Worm (Caenorhabditis elegans) whole organism, L3 larva: ENCODE measurements around the gene C14F11.4.

Source experiments
- R02D3.7 ChIP-seq: fragments of 150-350 bp; optimal IDR thresholded peaks from 2 replicates; lab custom pipeline; 2014; ENCODE audit warnings: missing biosample characterization, missing genetic modification characterization
- ZK546.5 ChIP-seq: sonication (generic microtip); optimal IDR thresholded peaks from 2 replicates; lab custom pipeline; 2017; ENCODE audit warnings: missing biosample characterization, missing genetic modification characterization
- aly-2 ChIP-seq: fragments of 150-350 bp; optimal IDR thresholded peaks from 2 replicates; lab custom pipeline; 2014; ENCODE audit warnings: missing biosample characterization, missing genetic modification characterization
- ama-1 ChIP-seq: fragments of 150-350 bp; optimal IDR thresholded peaks from 2 replicates; lab custom pipeline; 2018
- ceh-16 ChIP-seq: sonication (generic microtip); optimal IDR thresholded peaks from 2 replicates; lab custom pipeline; 2017; ENCODE audit warnings: missing biosample characterization, missing genetic modification characterization
- ceh-28 ChIP-seq: fragments of 150-350 bp; optimal IDR thresholded peaks from 2 replicates; lab custom pipeline; 2014; ENCODE audit warnings: missing biosample characterization, missing genetic modification reagents, missing genetic modification characterization
- ceh-82 ChIP-seq: fragments of 150-350 bp; optimal IDR thresholded peaks from 2 replicates; lab custom pipeline; 2014; ENCODE audit warnings: missing biosample characterization, missing genetic modification characterization
- daf-12 ChIP-seq: fragments of 150-350 bp; optimal IDR thresholded peaks from 2 replicates; lab custom pipeline; 2014; ENCODE audit warnings: missing biosample characterization, missing genetic modification reagents, missing genetic modification characterization
- egl-27 ChIP-seq: sonication (generic microtip); optimal IDR thresholded peaks from 4 replicates; lab custom pipeline; 2017; ENCODE audit warnings: missing biosample characterization, missing genetic modification reagents, missing genetic modification characterization
- egl-5 ChIP-seq: fragments of 150-350 bp; optimal IDR thresholded peaks from 2 replicates; lab custom pipeline; 2017; ENCODE audit warnings: missing biosample characterization, missing genetic modification reagents, missing genetic modification characterization, inconsistent platforms
- elt-1 ChIP-seq: fragments of 150-350 bp; optimal IDR thresholded peaks from 2 replicates; lab custom pipeline; 2014; ENCODE audit warnings: missing biosample characterization, missing genetic modification characterization
- elt-2 ChIP-seq: sonication (generic microtip); optimal IDR thresholded peaks from 2 replicates; lab custom pipeline; 2016; ENCODE audit warnings: missing genetic modification reagents, mild to moderate bottlenecking, missing genetic modification characterization, missing compliant biosample characterization
- elt-3 ChIP-seq, 3 experiments: fragments of 150-350 bp in 1 of 3; sonication (generic microtip) in 2 of 3; optimal IDR thresholded peaks; 2 replicates in 2 of 3; 4 replicates in 1 of 3; lab custom pipeline; 2014 to 2017; ENCODE audit warnings: missing biosample characterization in 3 of 3, missing genetic modification characterization in 3 of 3
- eor-1 ChIP-seq, 2 experiments: fragments of 150-350 bp; optimal IDR thresholded peaks; 2 replicates each; lab custom pipeline; 2014 to 2018; ENCODE audit warnings: missing biosample characterization in 2 of 2, missing genetic modification characterization in 2 of 2
- fkh-10 ChIP-seq: sonication (generic microtip); optimal IDR thresholded peaks from 2 replicates; lab custom pipeline; 2017; ENCODE audit warnings: missing biosample characterization, missing genetic modification reagents, missing genetic modification characterization
- fkh-2 ChIP-seq: fragments of 150-350 bp; optimal IDR thresholded peaks from 2 replicates; lab custom pipeline; 2014; ENCODE audit warnings: missing biosample characterization, missing genetic modification reagents, missing genetic modification characterization
- fos-1 ChIP-seq: fragments of 150-350 bp; optimal IDR thresholded peaks from 2 replicates; lab custom pipeline; 2014; ENCODE audit warnings: missing biosample characterization, missing genetic modification characterization
- hmg-11 ChIP-seq: sonication (generic microtip); optimal IDR thresholded peaks from 2 replicates; lab custom pipeline; 2016; ENCODE audit warnings: missing genetic modification characterization, missing compliant biosample characterization
- jun-1 ChIP-seq: fragments of 150-350 bp; optimal IDR thresholded peaks from 2 replicates; lab custom pipeline; 2014; ENCODE audit warnings: missing biosample characterization, missing genetic modification reagents, missing genetic modification characterization
- lin-15B ChIP-seq: fragments of 150-350 bp; optimal IDR thresholded peaks from 2 replicates; lab custom pipeline; 2014; ENCODE audit warnings: missing biosample characterization, missing genetic modification characterization
- lsy-12 ChIP-seq: sonication (generic microtip); optimal IDR thresholded peaks from 2 replicates; lab custom pipeline; 2016; ENCODE audit warnings: mild to moderate bottlenecking, missing genetic modification characterization, missing compliant biosample characterization
- mdl-1 ChIP-seq: fragments of 150-350 bp; optimal IDR thresholded peaks from 2 replicates; lab custom pipeline; 2014; ENCODE audit warnings: missing biosample characterization, missing genetic modification characterization
- nfya-1 ChIP-seq: sonication (generic microtip); optimal IDR thresholded peaks from 2 replicates; lab custom pipeline; 2017; ENCODE audit warnings: missing genetic modification characterization, mild to moderate bottlenecking, missing compliant biosample characterization, antibody characterized with exemption, moderate library complexity; ENCODE audit not compliant: insufficient read depth
- nhr-11 ChIP-seq: fragments of 150-350 bp; optimal IDR thresholded peaks from 2 replicates; lab custom pipeline; 2014; ENCODE audit warnings: missing biosample characterization, missing genetic modification characterization
- nhr-12 ChIP-seq: fragments of 150-350 bp; optimal IDR thresholded peaks from 2 replicates; lab custom pipeline; 2014; ENCODE audit warnings: missing biosample characterization, missing genetic modification characterization
- nhr-237 ChIP-seq: fragments of 150-350 bp; optimal IDR thresholded peaks from 2 replicates; lab custom pipeline; 2014; ENCODE audit warnings: missing biosample characterization, missing genetic modification characterization
- nhr-25 ChIP-seq: sonication (generic microtip); optimal IDR thresholded peaks from 2 replicates; lab custom pipeline; 2017; ENCODE audit warnings: missing biosample characterization, missing genetic modification characterization
- nhr-43 ChIP-seq: sonication (generic microtip); optimal IDR thresholded peaks from 2 replicates; lab custom pipeline; 2016; ENCODE audit warnings: mild to moderate bottlenecking, missing genetic modification characterization, missing compliant biosample characterization; ENCODE audit not compliant: poor library complexity, severe bottlenecking
- nhr-67 ChIP-seq: fragments of 150-350 bp; optimal IDR thresholded peaks from 2 replicates; lab custom pipeline; 2014; ENCODE audit warnings: missing biosample characterization, missing genetic modification characterization
- nhr-76 ChIP-seq: fragments of 150-350 bp; sonication (generic microtip); optimal IDR thresholded peaks from 5 replicates; lab custom pipeline; 2014; ENCODE audit warnings: missing biosample characterization, missing genetic modification characterization
- nhr-77 ChIP-seq: fragments of 150-350 bp; optimal IDR thresholded peaks from 2 replicates; lab custom pipeline; 2014; ENCODE audit warnings: missing biosample characterization, missing genetic modification characterization
- pha-4 ChIP-seq: fragments of 150-350 bp; optimal IDR thresholded peaks from 2 replicates; lab custom pipeline; 2014; ENCODE audit warnings: missing biosample characterization, missing genetic modification reagents, missing genetic modification characterization
- pqm-1 ChIP-seq: fragments of 150-350 bp; optimal IDR thresholded peaks from 2 replicates; lab custom pipeline; 2017; ENCODE audit warnings: missing biosample characterization, missing genetic modification characterization, inconsistent platforms
- sea-2 ChIP-seq: fragments of 150-350 bp; sonication (generic microtip); optimal IDR thresholded peaks from 4 replicates; lab custom pipeline; 2014; ENCODE audit warnings: missing biosample characterization, missing genetic modification reagents, missing genetic modification characterization
- tbx-2 ChIP-seq: sonication (generic microtip); optimal IDR thresholded peaks from 2 replicates; lab custom pipeline; 2016; ENCODE audit warnings: mild to moderate bottlenecking, missing genetic modification characterization, missing compliant biosample characterization
- unc-62 ChIP-seq: fragments of 150-350 bp; sonication (generic microtip); optimal IDR thresholded peaks from 4 replicates; lab custom pipeline; 2014; ENCODE audit warnings: missing biosample characterization, missing genetic modification reagents, missing genetic modification characterization
- zag-1 ChIP-seq: fragments of 150-350 bp; optimal IDR thresholded peaks from 2 replicates; lab custom pipeline; 2014; ENCODE audit warnings: missing biosample characterization, missing genetic modification characterization
- ztf-11 ChIP-seq: fragments of 150-350 bp; optimal IDR thresholded peaks from 2 replicates; lab custom pipeline; 2014; ENCODE audit warnings: missing biosample characterization, missing genetic modification characterization
- ztf-4 ChIP-seq: fragments of 150-350 bp; optimal IDR thresholded peaks from 2 replicates; lab custom pipeline; 2014; ENCODE audit warnings: missing biosample characterization, missing genetic modification characterization

C14F11.4 gene

ce11 chrX:6219892-6220291 lies 13.0 kb downstream of the C14F11.4 start (continued):
- peak; percentile 39 for TF ChIP-seq nfya-1 (tag; lab: Kevin White, UChicago)
- TF ChIP-seq elt-3 (tag; optimal IDR thresholded peaks at IDR 0.05; lab: Kevin White, UChicago), result no peak
- TF ChIP-seq eor-1 (tag; optimal IDR thresholded peaks at IDR 0.05; lab: Kevin White, UChicago), result no peak
- TF ChIP-seq unc-62 (GFP tag; lab: Kevin White, UChicago), result no peak
- peak; percentile 7 for TF ChIP-seq tbx-2 (tag; lab: Kevin White, UChicago)
- TF ChIP-seq fkh-10 (GFP tag; lab: Kevin White, UChicago), result no peak
- peak; percentile 34 for TF ChIP-seq nhr-43 (tag; lab: Kevin White, UChicago)

ce11 chrX:6216551-6216950 lies 16.3 kb downstream of the C14F11.4 start, which contains the start of gene lrch-1:
Gene lrch-1 (minus strand): TSS chrX:6216651.
- TF ChIP-seq ztf-11 (no peak), lin-15B (tag; lab: Kevin White, UChicago) (no peak), mdl-1 (no peak), pha-4 (no peak), tbx-2 (tag; lab: Kevin White, UChicago) (no peak), ztf-4 (no peak), lsy-12 (tag; lab: Kevin White, UChicago) (no peak), nhr-12 (tag; lab: Kevin White, UChicago) (no peak), fos-1 (no peak)

ce11 chrX:6211322-6211820 lies 21.5 kb downstream of the C14F11.4 start:
- TF ChIP-seq unc-62 (GFP tag; lab: Kevin White, UChicago) (no peak), sea-2 (GFP tag; lab: Kevin White, UChicago) (no peak), ceh-28 (tag; lab: Kevin White, UChicago) (no peak), R02D3.7 (tag; lab: Kevin White, UChicago) (no peak), fos-1 (no peak), nhr-25 (tag; lab: Kevin White, UChicago) (no peak), pha-4 (no peak), fkh-2 (tag; lab: Kevin White, UChicago) (no peak), nhr-12 (tag; lab: Kevin White, UChicago) (no peak), nhr-67 (tag; lab: Kevin White, UChicago) (no peak), ama-1 (lab: Kevin White, UChicago) (no peak), pqm-1 (tag; lab: Kevin White, UChicago) (no peak), hmg-11 (tag; lab: Kevin White, UChicago) (no peak), egl-27 (tag; lab: Kevin White, UChicago) (no peak), zag-1 (tag; lab: Kevin White, UChicago) (no peak), nhr-77 (tag; lab: Kevin White, UChicago) (no peak)

DNA sequence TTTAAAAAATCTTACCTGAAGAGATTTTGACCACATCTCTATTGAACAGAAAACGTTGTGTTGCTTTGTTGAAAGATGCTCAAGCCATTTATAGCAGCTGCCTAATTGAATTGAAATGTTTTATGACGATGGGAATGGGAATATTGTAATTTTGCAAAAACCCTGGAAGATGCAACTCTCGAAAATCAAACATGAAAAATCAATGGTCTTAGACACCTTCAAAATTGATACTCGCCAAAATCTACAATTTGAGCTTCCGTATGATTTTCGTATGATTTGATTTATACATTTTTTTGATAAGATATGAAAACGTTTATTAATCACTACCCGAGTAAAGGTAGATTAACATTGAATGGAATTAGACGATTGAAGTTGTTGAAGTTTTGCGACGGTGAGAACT lies 24.4 kb downstream of the C14F11.4 start, which contains the start of gene C14F11.7:
Gene C14F11.7 (minus strand): TSS at position 101 of the 400 bp plus-strand sequence.
- TF ChIP-seq mdl-1 (no peak), zag-1 (tag; lab: Kevin White, UChicago) (no peak), aly-2 (tag; lab: Kevin White, UChicago) (no peak), nhr-237 (tag; lab: Kevin White, UChicago) (no peak), lsy-12 (tag; lab: Kevin White, UChicago) (no peak), egl-27 (tag; lab: Kevin White, UChicago) (no peak), nhr-43 (tag; lab: Kevin White, UChicago) (no peak), lin-15B (tag; lab: Kevin White, UChicago) (no peak), hmg-11 (tag; lab: Kevin White, UChicago) (no peak), ztf-4 (no peak), egl-5 (tag; lab: Kevin White, UChicago) (no peak), elt-2 (tag; lab: Kevin White, UChicago) (no peak), pha-4 (no peak), eor-1 (tag; optimal IDR thresholded peaks at IDR 0.05; lab: Kevin White, UChicago) (no peak), unc-62 (GFP tag; lab: Kevin White, UChicago) (no peak), nfya-1 (tag; lab: Kevin White, UChicago) (no peak), nhr-76 (tag; lab: Kevin White, UChicago) (no peak), ceh-28 (tag; lab: Kevin White, UChicago) (no peak)

DNA sequence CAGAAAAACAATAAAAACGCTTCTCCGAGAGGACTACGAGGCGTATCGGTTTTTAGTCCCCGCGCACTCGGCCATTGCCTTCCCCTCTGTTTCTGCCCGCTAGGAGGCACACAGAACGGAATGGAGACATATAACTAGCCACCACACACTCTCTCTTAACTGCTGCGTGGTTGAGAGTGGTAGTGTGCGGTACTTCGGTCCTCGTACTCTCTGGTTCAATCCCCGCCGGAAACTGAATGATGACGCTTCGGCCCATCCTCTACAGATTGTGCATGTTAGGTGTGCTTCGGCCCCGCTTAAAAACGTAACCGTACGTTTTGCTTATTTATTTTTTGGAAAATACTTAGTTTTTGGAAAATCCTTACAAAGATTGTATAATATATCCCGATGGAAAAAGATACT lies 25.2 kb downstream of the C14F11.4 start, which contains the start of gene T13C5.6:
Gene T13C5.6 (minus strand): TSS at position 1 of the 402 bp plus-strand sequence.
- TF ChIP-seq ceh-82, result peak; percentile 64
- TF ChIP-seq nhr-76 (tag; lab: Kevin White, UChicago), result peak; percentile 39
- peak; percentile 40 for TF ChIP-seq R02D3.7 (tag; lab: Kevin White, UChicago)
- peak; percentile 81 for TF ChIP-seq ztf-4
- no peak for TF ChIP-seq daf-12 (tag; lab: Kevin White, UChicago)
- peak; percentile 85 for TF ChIP-seq tbx-2 (tag; lab: Kevin White, UChicago)
- peak; percentile 11 for TF ChIP-seq nhr-11 (tag; lab: Kevin White, UChicago)
- TF ChIP-seq elt-2 (tag; lab: Kevin White, UChicago), result peak; percentile 74
- TF ChIP-seq ceh-28 (tag; lab: Kevin White, UChicago), result peak; percentile 70
- no peak for TF ChIP-seq eor-1 (tag; optimal IDR thresholded peaks at IDR 0.05; lab: Kevin White, UChicago)
- no peak for TF ChIP-seq nhr-237 (tag; lab: Kevin White, UChicago)
- peak; percentile 81 for TF ChIP-seq jun-1 (tag; lab: Kevin White, UChicago)
- TF ChIP-seq nfya-1 (tag; lab: Kevin White, UChicago), result peak; percentile 89
- peak; percentile 28 for TF ChIP-seq fkh-2 (tag; lab: Kevin White, UChicago)
- TF ChIP-seq ama-1 (lab: Kevin White, UChicago), result no peak
- peak; percentile 93 for TF ChIP-seq lsy-12 (tag; lab: Kevin White, UChicago)
- TF ChIP-seq ZK546.5 (tag; lab: Kevin White, UChicago), result no peak
- peak; percentile 69 for TF ChIP-seq ceh-16 (tag; lab: Kevin White, UChicago)
- peak; percentile 95 for TF ChIP-seq egl-5 (tag; lab: Kevin White, UChicago)
- no peak for TF ChIP-seq mdl-1
- TF ChIP-seq nhr-43 (tag; lab: Kevin White, UChicago), result peak; percentile 95
- TF ChIP-seq nhr-77 (tag; lab: Kevin White, UChicago), result peak; percentile 24
- TF ChIP-seq elt-1 (tag; lab: Kevin White, UChicago), result no peak
- no peak for TF ChIP-seq ztf-11
- peak; percentile 34 for TF ChIP-seq unc-62 (GFP tag; lab: Kevin White, UChicago)
